Fruit fly (Drosophila melanogaster): ENCODE measurements around the gene TwdlH.
A peak's percentile ranks its signal among the peaks of the same experiment; 100 is the strongest.

Gene TwdlH

dm6 chr3R:26615428-26615827, 18.1 kb upstream of the TwdlH start (continued):
- TF ChIP-seq Eip74EF (GFP tag; optimal IDR thresholded peaks at IDR 0.05): no peak
- no peak for TF ChIP-seq h (optimal IDR thresholded peaks at IDR 0.05)
- no peak for TF ChIP-seq ara (GFP tag; IDR thresholded peaks at IDR 0.05)
- no peak for TF ChIP-seq twi (tag; optimal IDR thresholded peaks at IDR 0.05)
- TF ChIP-seq CG7271 (tag; optimal IDR thresholded peaks at IDR 0.05): no peak
- TF ChIP-seq CG17829 (tag; optimal IDR thresholded peaks at IDR 0.05): no peak
- no peak for TF ChIP-seq tup (GFP tag; optimal IDR thresholded peaks at IDR 0.05)
- no peak for TF ChIP-seq ewg (GFP tag; optimal IDR thresholded peaks at IDR 0.05)

- no peak for TF ChIP-seq insv (GFP tag; optimal IDR thresholded peaks at IDR 0.05)
- no peak for TF ChIP-seq NFAT (GFP tag; IDR thresholded peaks at IDR 0.05)
- TF ChIP-seq Awh (GFP tag; IDR thresholded peaks at IDR 0.05): no peak
- TF ChIP-seq Hmr (GFP tag; optimal IDR thresholded peaks at IDR 0.05): no peak
- TF ChIP-seq chinmo (GFP tag; IDR thresholded peaks at IDR 0.05; ENCODE audit: partially characterized antibody): 0 out of 4 replicates have a peak, but pooled peaks have one; percentile 60
- TF ChIP-seq CG13775 (GFP tag; optimal IDR thresholded peaks at IDR 0.05): no peak
Observed at dm6 chr3R:26618818-26619217, 14.7 kb upstream of the TwdlH start, which contains the start of gene TwdlM. TSS of gene TwdlM (plus strand) at chr3R:26619118.

- TF ChIP-seq CG10462 (GFP tag; optimal IDR thresholded peaks at IDR 0.05) (no peak), E2f1 (GFP tag; IDR thresholded peaks at IDR 0.05) (no peak), CG16779 (GFP tag; IDR thresholded peaks at IDR 0.05) (no peak), zen (tag; optimal IDR thresholded peaks at IDR 0.05) (no peak), wor (GFP tag; IDR thresholded peaks at IDR 0.05) (no peak), dati (GFP tag; IDR thresholded peaks at IDR 0.05) (no peak), Deaf1 (tag; optimal IDR thresholded peaks at IDR 0.05) (peak; percentile 72), vvl (GFP tag; IDR thresholded peaks at IDR 0.05) (peak; percentile 33; the same call in 1 of the 2 replicates), stwl (tag; optimal IDR thresholded peaks at IDR 0.05) (no peak), CG3838 (GFP tag; optimal IDR thresholded peaks at IDR 0.05) (no peak), sna (GFP tag; IDR thresholded peaks at IDR 0.05; ENCODE audit: partially characterized antibody) (no peak), Lhr (GFP tag; optimal IDR thresholded peaks at IDR 0.05) (no peak), cas (GFP tag; IDR thresholded peaks at IDR 0.05) (no peak), Max (GFP tag; optimal IDR thresholded peaks at IDR 0.05) (no peak), Dll (GFP tag; IDR thresholded peaks at IDR 0.05; ENCODE audit: partially characterized antibody) (no peak), CoRest (tag; optimal IDR thresholded peaks at IDR 0.05) (no peak), Aef1 (GFP tag; IDR thresholded peaks at IDR 0.05) (no peak), CG12769 (tag; optimal IDR thresholded peaks at IDR 0.05) (peak; percentile 57), Mrtf (GFP tag; IDR thresholded peaks at IDR 0.05) (no peak), amos (GFP tag; IDR thresholded peaks at IDR 0.05; ENCODE audit: partially characterized antibody) (no peak), chinmo (GFP tag; IDR thresholded peaks at IDR 0.05; ENCODE audit: partially characterized antibody) (peak; percentile 42; the same call in 1 of the 4 replicates), chm (GFP tag; IDR thresholded peaks at IDR 0.05) (no peak), crc (GFP tag; optimal IDR thresholded peaks at IDR 0.05) (no peak), Atf-2 (GFP tag; optimal IDR thresholded peaks at IDR 0.05) (no peak), ac (GFP tag; optimal IDR thresholded peaks at IDR 0.05) (no peak), CG34422 (GFP tag; IDR thresholded peaks at IDR 0.05) (no peak), CG2129 (GFP tag; IDR thresholded peaks at IDR 0.05; ENCODE audit: partially characterized antibody) (no peak), abd-A (tag; optimal IDR thresholded peaks at IDR 0.05) (peak; percentile 52), CG8089 (GFP tag; optimal IDR thresholded peaks at IDR 0.05) (no peak), CG1529 (GFP tag; optimal IDR thresholded peaks at IDR 0.05) (no peak), schlank (tag; optimal IDR thresholded peaks at IDR 0.05) (no peak), CG13894 (tag; optimal IDR thresholded peaks at IDR 0.05) (peak; percentile 20), br (optimal IDR thresholded peaks at IDR 0.05) (no peak), CG15601 (tag; optimal IDR thresholded peaks at IDR 0.05) (no peak), CG3065 (GFP tag; optimal IDR thresholded peaks at IDR 0.05) (no peak)
Observed at dm6 chr3R:26621314-26621813, 12.2 kb upstream of the TwdlH start, which contains the start of gene TwdlP. TSS of gene TwdlP (minus strand) at chr3R:26621364.

Measured in whole organism, embryonic.